Worm (Caenorhabditis elegans) whole organism, dauer: ENCODE measurements around the gene F32D1.7.

ENCODE experiments used
- unc-62 ChIP-seq: sonication (generic microtip); optimal IDR thresholded peaks from 2 replicates; lab custom pipeline; 2017; ENCODE audit warnings: missing biosample characterization, missing genetic modification reagents, missing genetic modification characterization

Gene F32D1.7

ce11 chrV:4375807-4376564 is at the start of gene F32D1.7:
TSS of gene F32D1.7 (minus strand) at chrV:4376173.
- TF ChIP-seq unc-62 (GFP tag; lab: Kevin White, UChicago): no peak

ce11 chrV:4423860-4424401 is 48.0 kb upstream of the F32D1.7 start, which contains the start of the genes Y47D7A.9 and Y47D7A.19:
TSS of gene Y47D7A.9 (minus strand) at chrV:4423960.
TSS of gene Y47D7A.19 (plus strand) at chrV:4424351.
- no peak for TF ChIP-seq unc-62 (GFP tag; lab: Kevin White, UChicago)

ce11 chrV:4423087-4423486 is 47.1 kb upstream of the F32D1.7 start:
- no peak for TF ChIP-seq unc-62 (GFP tag; lab: Kevin White, UChicago)

DNA sequence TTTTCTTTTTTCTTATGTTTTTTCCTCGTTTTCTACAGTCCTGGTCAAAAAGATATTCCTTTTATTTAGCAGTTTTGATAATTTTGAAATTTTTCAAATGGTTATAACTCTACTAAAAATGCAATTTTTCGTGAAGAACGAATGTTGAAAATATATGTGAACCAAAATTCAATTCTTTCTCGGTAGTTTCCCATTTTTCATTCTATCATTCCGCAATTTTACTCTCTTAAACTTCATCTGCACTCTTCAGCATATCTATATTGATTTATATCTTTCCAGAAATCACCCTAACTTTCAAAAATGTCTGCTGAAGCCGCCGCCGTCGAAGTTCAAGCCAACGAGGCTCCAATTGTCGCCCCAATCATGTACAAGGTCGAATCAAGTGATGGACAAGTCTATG is 46.2 kb upstream of the F32D1.7 start, which contains the start of gene skr-7:
Gene skr-7, plus strand, starts transcription at position 301 of the 400 bp plus-strand sequence.
- no peak for TF ChIP-seq unc-62 (GFP tag; lab: Kevin White, UChicago)

DNA sequence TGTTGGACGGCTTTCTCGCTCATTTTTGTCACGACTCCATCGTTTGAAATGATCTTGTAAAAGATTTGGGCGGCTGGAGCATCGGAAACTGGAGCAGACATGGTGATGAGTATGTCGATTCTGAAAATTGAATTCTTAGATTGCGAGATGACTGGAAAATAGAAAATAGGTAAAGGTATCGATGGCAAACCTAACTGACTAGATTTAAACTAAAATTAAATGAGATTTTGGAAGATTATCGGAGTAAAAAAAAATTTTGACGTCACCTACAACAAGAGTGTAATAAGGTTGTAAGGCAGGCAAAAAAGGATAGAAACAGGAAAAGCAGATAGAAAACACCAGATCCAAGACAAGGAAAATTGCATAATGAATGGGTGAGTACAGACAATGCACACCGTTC is 45.5 kb upstream of the F32D1.7 start, which contains the start of gene skr-14:
Gene skr-14, minus strand, starts transcription at position 101 of the 400 bp plus-strand sequence.
- TF ChIP-seq unc-62 (GFP tag; lab: Kevin White, UChicago): no peak

DNA sequence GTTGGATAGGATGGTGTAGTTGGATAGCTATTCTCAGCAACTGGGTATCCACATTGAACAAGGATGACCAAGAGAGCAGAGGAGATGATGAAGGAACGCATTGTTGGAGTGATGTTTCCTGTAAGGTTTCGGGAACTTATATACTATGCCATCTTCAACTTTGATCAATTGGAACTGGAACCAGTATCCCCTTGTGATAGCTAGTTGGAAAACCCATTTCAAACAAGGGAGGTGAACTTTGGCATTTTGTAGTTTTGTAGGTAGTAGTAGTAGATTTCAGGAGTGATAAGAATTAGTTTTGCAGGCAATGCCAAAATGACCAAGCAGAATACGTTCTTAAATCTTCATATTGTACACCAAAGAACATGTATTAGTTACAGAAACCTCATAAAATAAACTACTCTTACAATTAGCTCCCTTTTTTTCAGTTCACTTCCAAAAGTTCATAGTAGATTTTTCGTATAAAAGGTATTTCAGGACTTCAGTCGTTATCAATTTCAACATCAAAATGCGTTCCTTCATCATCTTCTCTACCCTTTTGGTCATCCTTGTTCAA is 43.9 kb upstream of the F32D1.7 start, which contains the start of the genes Y47D7A.7 and Y47D7A.2:
Gene Y47D7A.7, minus strand, starts transcription at position 101 of the 556 bp plus-strand sequence.
Gene Y47D7A.2, plus strand, starts transcription at position 506 of the 556 bp plus-strand sequence.
- TF ChIP-seq unc-62 (GFP tag; lab: Kevin White, UChicago): no peak

- no peak for TF ChIP-seq unc-62 (GFP tag; lab: Kevin White, UChicago)
These were observed 42.1 kb upstream of the F32D1.7 start, which contains the start of gene Y47D7A.6 for ce11 chrV:4418116-4418515. TSS of gene Y47D7A.6 (minus strand) at chrV:4418216.

DNA sequence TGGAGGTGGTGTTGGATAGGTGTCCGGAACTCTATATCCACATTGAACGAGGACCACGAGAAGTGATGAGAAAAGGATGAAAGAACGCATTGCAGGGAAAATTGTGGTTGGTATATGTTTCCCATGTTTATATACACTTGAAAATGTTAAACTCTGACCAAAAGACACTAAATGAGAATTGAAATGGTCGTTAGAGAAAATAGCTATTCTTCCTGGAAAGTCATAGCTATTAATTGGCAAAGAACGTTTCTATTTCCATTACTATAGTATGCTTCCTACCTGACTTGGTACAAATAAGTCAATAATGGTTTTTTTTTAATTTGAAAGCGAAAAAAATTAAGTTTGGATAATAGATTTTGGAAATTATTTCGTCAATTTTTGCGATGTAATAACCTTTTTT is 40.7 kb upstream of the F32D1.7 start, which contains the start of gene Y47D7A.18:
Gene Y47D7A.18, minus strand, starts transcription at position 101 of the 400 bp plus-strand sequence.
- no peak for TF ChIP-seq unc-62 (GFP tag; lab: Kevin White, UChicago)

- TF ChIP-seq unc-62 (GFP tag; lab: Kevin White, UChicago): no peak
These were observed 38.7 kb upstream of the F32D1.7 start, which contains the start of gene grl-5 for ce11 chrV:4414613-4415071. TSS of gene grl-5 (minus strand) at chrV:4414663.

DNA sequence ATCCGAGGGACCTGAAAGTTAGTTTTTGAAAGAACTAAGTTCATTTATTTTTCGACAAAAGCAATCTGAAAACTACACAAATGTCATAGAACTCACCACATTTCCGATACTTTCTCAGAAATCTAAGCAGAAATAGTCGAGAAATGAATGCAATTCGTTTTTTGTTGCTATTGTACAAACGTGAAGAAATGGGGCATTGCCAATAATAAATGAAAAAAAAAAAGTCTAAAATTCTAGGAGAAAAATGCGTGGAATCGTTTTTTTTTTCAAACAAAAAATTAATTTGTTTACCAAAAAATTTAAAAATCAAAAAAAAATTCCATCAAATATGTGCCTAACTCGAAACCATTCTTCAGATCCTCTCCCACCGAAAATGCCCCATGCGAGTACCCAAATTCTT is 35.7 kb upstream of the F32D1.7 start, which contains the start of gene Y47D7A.17:
Gene Y47D7A.17, minus strand, starts transcription at position 101 of the 400 bp plus-strand sequence.
- TF ChIP-seq unc-62 (GFP tag; lab: Kevin White, UChicago): no peak

ce11 chrV:4410643-4411042 is 34.7 kb upstream of the F32D1.7 start, which contains the start of gene Y47D7A.3:
TSS of gene Y47D7A.3 (plus strand) at chrV:4410943.
- no peak for TF ChIP-seq unc-62 (GFP tag; lab: Kevin White, UChicago)

ce11 chrV:4407519-4407918 is 31.5 kb upstream of the F32D1.7 start, which contains the start of gene nhr-118:
TSS of gene nhr-118 (plus strand) at chrV:4407819.
- no peak for TF ChIP-seq unc-62 (GFP tag; lab: Kevin White, UChicago)

ce11 chrV:4401865-4402264 is 25.9 kb upstream of the F32D1.7 start, which contains the start of gene F13A2.5:
TSS of gene F13A2.5 (minus strand) at chrV:4401965.
- no peak for TF ChIP-seq unc-62 (GFP tag; lab: Kevin White, UChicago)

DNA sequence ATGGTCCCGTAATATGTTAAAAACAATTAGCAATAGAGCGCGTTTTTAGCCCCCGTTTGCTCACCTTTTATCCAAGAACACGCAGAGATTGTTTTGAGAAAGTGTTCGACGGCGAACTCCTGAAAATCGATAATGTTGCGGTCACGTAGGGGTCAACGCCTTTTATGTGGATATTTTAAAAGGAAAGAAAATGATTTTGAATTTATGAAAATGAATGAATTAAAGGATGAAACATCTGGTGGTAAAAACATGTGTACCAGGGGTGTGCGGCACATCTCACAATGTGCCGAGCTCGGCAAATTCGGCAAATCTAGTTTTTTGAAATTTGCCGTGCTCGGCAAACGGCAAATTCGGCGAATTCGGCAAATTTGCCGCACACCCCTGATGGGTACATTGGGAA is 24.1 kb upstream of the F32D1.7 start, which contains the start of gene F13A2.4:
Gene F13A2.4, minus strand, starts transcription at position 101 of the 400 bp plus-strand sequence.
- TF ChIP-seq unc-62 (GFP tag; lab: Kevin White, UChicago): no peak

DNA sequence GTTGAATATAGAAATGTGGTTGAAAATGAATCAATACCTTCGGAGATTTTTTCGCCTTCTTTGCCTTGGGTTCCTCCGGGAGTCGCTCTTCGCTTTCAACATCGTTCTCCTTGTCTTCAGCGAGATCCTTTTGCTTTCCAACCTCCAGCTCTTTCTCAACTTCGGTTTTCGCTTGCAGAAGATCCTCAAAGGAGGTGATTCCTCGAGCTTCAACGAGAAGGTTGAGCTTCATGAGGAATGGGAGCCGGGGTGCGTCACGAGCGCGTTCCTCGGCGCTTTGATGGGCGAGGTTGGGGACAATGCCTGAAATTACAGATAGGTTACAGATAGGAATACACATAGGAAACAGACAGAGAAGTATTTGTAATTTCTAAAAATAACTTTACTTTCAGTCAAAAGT is 22.9 kb upstream of the F32D1.7 start:
- TF ChIP-seq unc-62 (GFP tag; lab: Kevin White, UChicago): no peak
